Worm (Caenorhabditis elegans) whole organism, L1 larva: ENCODE measurements around the gene C36B7.3.

ENCODE experiments used
- fos-1 ChIP-seq: fragments of 150-350 bp; optimal IDR thresholded peaks from 2 replicates; lab custom pipeline; 2014; ENCODE audit warnings: missing biosample characterization, missing genetic modification characterization
- lin-39 ChIP-seq: fragments of 150-350 bp; optimal IDR thresholded peaks from 2 replicates; lab custom pipeline; 2014; ENCODE audit warnings: missing biosample characterization, missing genetic modification reagents, missing genetic modification characterization

- TF ChIP-seq lin-39 (tag; lab: Kevin White, UChicago) (no peak), fos-1 (no peak)
Observed at ce11 chrX:7126348-7126747, 24.8 kb downstream of the C36B7.3 start, which contains the start of gene ist-1.
